Worm (Caenorhabditis elegans): ENCODE data around the gene haao-1.
A peak's percentile ranks its signal among the peaks of the same experiment; 100 is the strongest.

haao-1 gene

DNA sequence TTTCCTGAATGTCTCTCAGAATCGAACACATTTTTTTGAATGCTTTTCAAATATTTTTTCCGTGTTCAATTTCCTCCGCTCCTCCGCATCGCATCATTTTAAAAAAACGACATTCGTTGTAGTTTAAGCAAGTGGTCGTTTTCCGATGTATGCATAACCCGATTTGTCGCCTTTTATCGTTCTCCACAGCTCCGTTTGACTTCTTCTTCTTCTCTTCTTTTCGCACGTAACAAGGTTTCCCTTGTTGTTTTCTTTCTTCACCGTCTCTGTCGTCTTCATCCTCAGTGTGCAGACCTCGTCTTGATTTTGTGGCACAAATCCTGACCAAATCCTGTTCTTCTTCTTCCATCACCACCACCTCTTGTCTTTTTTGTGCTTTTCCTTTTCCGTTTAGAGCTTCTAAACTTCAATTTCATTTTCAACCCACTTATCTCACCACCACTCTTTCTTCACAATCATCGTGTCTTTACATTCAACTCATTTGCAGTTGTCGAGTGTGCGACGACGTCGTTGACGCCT lies 20.9 kb upstream of the haao-1 start, which contains the start of gene K06A4.2:
Gene K06A4.2, plus strand, starts transcription at position 469 of the 519 bp plus-strand sequence.
- TF ChIP-seq fkh-10 (GFP tag; optimal IDR thresholded peaks at IDR 0.05), result peak; percentile 90
- TF ChIP-seq hpl-2 (GFP tag; optimal IDR thresholded peaks at IDR 0.05), result no peak
- TF ChIP-seq lin-14 (GFP tag; optimal IDR thresholded peaks at IDR 0.05), result peak; percentile 57
- TF ChIP-seq unc-30 (tag; optimal IDR thresholded peaks at IDR 0.05), result no peak
- no peak for TF ChIP-seq nhr-77 (tag; optimal IDR thresholded peaks at IDR 0.05)
- TF ChIP-seq nhr-47 (tag; optimal IDR thresholded peaks at IDR 0.05), result no peak
- no peak for TF ChIP-seq Y116A8C.19 (tag; optimal IDR thresholded peaks at IDR 0.05; ENCODE audit: borderline replicate concordance)
- TF ChIP-seq tlp-1 (tag; optimal IDR thresholded peaks at IDR 0.05), result no peak
- TF ChIP-seq unc-98 (GFP tag; IDR thresholded peaks at IDR 0.05), result no peak

DNA sequence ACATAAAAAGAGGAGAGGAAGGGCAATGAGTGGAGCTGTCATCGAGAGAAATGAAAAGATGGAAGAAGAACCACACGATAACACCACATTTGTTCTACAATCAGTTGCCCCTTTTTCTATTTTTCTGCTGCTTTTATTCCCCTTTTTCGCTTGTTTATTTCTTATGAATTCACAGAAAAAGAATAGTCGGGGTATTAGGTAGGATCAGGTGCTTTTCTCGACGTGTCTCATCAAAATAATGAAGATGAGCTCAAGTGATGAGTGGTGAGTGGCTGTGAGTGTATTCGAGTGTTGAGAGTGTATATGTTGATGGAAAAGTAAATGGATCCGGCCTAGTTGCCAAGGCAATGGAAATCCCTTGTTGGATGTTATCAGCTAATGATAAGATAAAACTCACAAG lies 19.2 kb upstream of the haao-1 start:
- TF ChIP-seq dsc-1 (tag; optimal IDR thresholded peaks at IDR 0.05) (peak; percentile 88), fkh-8 (tag; optimal IDR thresholded peaks at IDR 0.05) (peak; percentile 15), egl-27 (tag; optimal IDR thresholded peaks at IDR 0.05) (no peak), nhr-71 (tag; optimal IDR thresholded peaks at IDR 0.05) (peak; percentile 5), sox-4 (tag; optimal IDR thresholded peaks at IDR 0.05) (peak; percentile 9), efl-1 (optimal IDR thresholded peaks at IDR 0.05) (no peak), efl-1 (GFP tag; optimal IDR thresholded peaks at IDR 0.05 in 1 of 2) (peak in 1 of 2 experiments; percentile 69), pax-3 (tag; optimal IDR thresholded peaks at IDR 0.05) (peak; percentile 38), unc-86 (tag; optimal IDR thresholded peaks at IDR 0.05) (no peak)

DNA sequence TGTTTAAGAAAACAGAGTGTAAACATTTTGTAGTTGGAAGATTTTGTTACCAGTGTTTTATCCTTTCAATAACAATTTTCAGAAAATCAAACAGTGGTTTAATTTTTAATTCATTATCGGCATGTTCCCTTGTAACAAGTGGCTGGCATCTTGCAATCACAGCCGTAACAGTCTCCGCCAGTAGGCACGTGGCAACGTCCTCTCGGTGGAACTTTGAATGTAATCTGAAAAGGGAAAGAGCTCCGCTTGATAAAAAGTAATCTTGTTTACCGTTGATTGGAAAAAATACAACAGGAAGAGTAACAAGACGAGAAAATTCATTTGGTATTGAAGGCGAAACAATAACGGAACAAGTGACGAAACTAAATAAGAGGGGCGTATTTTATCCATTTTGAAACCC lies 15.3 kb upstream of the haao-1 start, which contains the start of gene K06A4.10:
Gene K06A4.10, minus strand, starts transcription at position 390 of the 400 bp plus-strand sequence.
- TF ChIP-seq lin-13 (GFP tag; optimal IDR thresholded peaks at IDR 0.05) (no peak), elt-2 (tag; optimal IDR thresholded peaks at IDR 0.05) (peak; percentile 46), skn-1 (tag; optimal IDR thresholded peaks at IDR 0.05) (no peak), ztf-11 (tag; optimal IDR thresholded peaks at IDR 0.05) (no peak), elt-3 (tag; optimal IDR thresholded peaks at IDR 0.05) (no peak), ceh-63 (GFP tag; optimal IDR thresholded peaks at IDR 0.05) (no peak), ztf-4 (tag; optimal IDR thresholded peaks at IDR 0.05) (no peak)

DNA sequence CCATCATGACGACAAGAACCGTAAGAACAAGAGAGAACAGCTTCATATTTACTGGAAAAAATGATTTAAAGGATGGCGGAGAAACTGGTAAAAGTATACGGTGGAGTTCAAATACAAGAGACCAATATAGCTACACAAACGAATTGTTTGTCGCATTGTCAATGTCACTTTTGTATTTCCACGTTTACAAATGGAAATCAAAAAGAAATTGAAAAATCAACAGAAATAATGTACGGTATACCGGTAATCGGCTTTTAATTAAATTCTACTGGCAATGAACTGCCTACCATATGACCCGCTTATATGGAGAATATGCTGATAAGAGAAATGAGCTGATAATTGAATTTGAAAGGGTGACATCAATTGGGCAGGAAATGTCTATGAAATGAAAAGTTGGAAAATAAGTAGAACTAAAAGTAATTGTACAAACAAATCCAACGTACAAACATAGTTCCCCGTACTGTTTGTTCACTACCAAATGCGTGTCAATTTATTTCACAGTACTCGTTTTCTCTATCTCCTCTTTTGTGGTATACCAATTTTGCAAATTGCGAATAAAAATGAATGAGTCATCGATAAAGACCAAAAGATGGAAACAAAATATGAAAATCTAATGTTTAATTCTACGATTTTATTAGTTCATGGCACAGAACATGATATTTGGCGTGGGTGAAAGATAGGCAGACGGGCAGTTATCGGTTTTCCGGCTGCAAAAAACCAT lies 13.1 kb upstream of the haao-1 start, which contains the start of gene K06A4.7:
Gene K06A4.7, minus strand, starts transcription at position 51 of the 721 bp plus-strand sequence.
- TF ChIP-seq efl-1 (optimal IDR thresholded peaks at IDR 0.05) (no peak), efl-1 (GFP tag; optimal IDR thresholded peaks at IDR 0.05 in 1 of 2) (peak in 1 of 2 experiments; percentile 43), elt-2 (tag; optimal IDR thresholded peaks at IDR 0.05) (peak; percentile 79), irx-1 (tag; optimal IDR thresholded peaks at IDR 0.05) (no peak)

DNA sequence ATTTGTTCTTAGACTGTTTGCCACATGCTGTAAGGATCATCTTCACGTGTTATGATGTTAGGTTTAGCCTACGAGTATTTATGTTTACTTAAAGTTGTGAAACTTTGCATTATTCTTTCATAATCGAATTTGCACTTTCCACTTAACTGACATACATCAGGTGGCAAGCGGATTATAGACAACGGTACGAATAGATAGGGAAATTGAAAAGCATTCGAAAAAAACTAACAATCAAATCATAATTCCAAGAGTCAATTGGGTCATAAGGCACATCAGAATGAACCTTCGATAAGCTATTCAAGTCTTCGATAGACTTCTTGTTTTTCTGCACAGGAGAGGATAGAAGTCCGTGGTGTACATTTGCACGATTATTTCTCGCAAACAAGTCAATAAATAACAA lies 12.2 kb upstream of the haao-1 start:
- TF ChIP-seq vab-15 (tag; optimal IDR thresholded peaks at IDR 0.05) (no peak), elt-2 (tag; optimal IDR thresholded peaks at IDR 0.05) (peak; percentile 24), blmp-1 (tag; optimal IDR thresholded peaks at IDR 0.05) (no peak), mef-2 (tag; optimal IDR thresholded peaks at IDR 0.05) (no peak)

DNA sequence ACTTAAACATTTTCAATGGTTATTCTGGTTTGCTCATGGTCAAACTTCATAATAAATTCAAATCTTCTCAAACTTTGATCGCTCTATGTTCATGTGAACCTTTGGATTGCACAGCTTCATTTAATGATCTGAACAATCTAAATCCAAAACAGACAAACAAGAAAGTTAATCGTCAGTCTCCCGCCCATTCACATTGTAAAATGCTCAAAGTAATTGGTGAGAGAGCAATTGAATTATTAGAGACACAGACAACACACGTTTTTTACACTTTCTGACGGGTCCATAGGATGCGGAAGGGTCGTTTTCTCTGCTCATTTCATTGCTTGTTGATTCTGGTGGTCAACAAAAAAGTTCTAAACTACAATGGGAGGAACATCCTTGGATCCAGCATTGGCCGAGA lies 8.0 kb upstream of the haao-1 start, which contains the start of gene gsnl-1:
Gene gsnl-1, plus strand, starts transcription at position 301 of the 400 bp plus-strand sequence.
- no peak for TF ChIP-seq fkh-8 (tag; optimal IDR thresholded peaks at IDR 0.05)
- peak; percentile 19 for TF ChIP-seq nhr-71 (tag; optimal IDR thresholded peaks at IDR 0.05)
- no peak for TF ChIP-seq hpl-2 (GFP tag; optimal IDR thresholded peaks at IDR 0.05)
- TF ChIP-seq F16B12.6 (tag; optimal IDR thresholded peaks at IDR 0.05), result no peak
- TF ChIP-seq egl-27 (tag; optimal IDR thresholded peaks at IDR 0.05), result no peak
- TF ChIP-seq lin-14 (GFP tag; optimal IDR thresholded peaks at IDR 0.05), result peak; percentile 37
- TF ChIP-seq nhr-20 (tag; optimal IDR thresholded peaks at IDR 0.05), result no peak
- TF ChIP-seq fkh-4 (tag; optimal IDR thresholded peaks at IDR 0.05; ENCODE audit: borderline replicate concordance), result no peak
- peak; percentile 20 for TF ChIP-seq rnt-1 (tag; optimal IDR thresholded peaks at IDR 0.05)
- TF ChIP-seq snu-23 (GFP tag; optimal IDR thresholded peaks at IDR 0.05), result no peak
- TF ChIP-seq jun-1 (tag; optimal IDR thresholded peaks at IDR 0.05), result no peak
- no peak for TF ChIP-seq irx-1 (tag; optimal IDR thresholded peaks at IDR 0.05)
- no peak for TF ChIP-seq lir-3 (tag; optimal IDR thresholded peaks at IDR 0.05; ENCODE audit: poor library complexity)
- no peak for TF ChIP-seq unc-98 (GFP tag; IDR thresholded peaks at IDR 0.05)
- TF ChIP-seq tbx-2 (tag; optimal IDR thresholded peaks at IDR 0.05), result no peak
- TF ChIP-seq mab-9 (GFP tag; IDR thresholded peaks at IDR 0.05), result no peak
- TF ChIP-seq tlp-1 (tag; optimal IDR thresholded peaks at IDR 0.05), result no peak
- no peak for TF ChIP-seq nhr-76 (tag; optimal IDR thresholded peaks at IDR 0.05)
- no peak for TF ChIP-seq ces-1 (GFP tag; optimal IDR thresholded peaks at IDR 0.05)
- TF ChIP-seq isw-1 (GFP tag; IDR thresholded peaks at IDR 0.05), result no peak

All from whole organism, L1 larva.